Fruit fly (Drosophila melanogaster) whole organism, embryonic: ENCODE results near the gene CG11155.

Experiments
- CG10267 ChIP-seq: fragments of 200-800 bp; sonication (Bioruptor generic); optimal IDR thresholded peaks from 2 replicates; lab custom pipeline; 2018; ENCODE audit warnings: missing biosample characterization, mild to moderate bottlenecking, missing genetic modification characterization, moderate library complexity
- CG11398 ChIP-seq: fragments of 200-800 bp; sonication (Bioruptor generic); optimal IDR thresholded peaks from 2 replicates; lab custom pipeline; 2016; ENCODE audit warnings: missing biosample characterization, missing genetic modification characterization
- CG17328 ChIP-seq: fragments of 200-800 bp; sonication (Bioruptor generic); IDR thresholded peaks from 2 replicates; pipeline ENCODE4 v1.3.6; 2022; ENCODE audit warnings: missing biosample characterization, missing genetic modification characterization
- CG17568 ChIP-seq: fragments of 200-800 bp; sonication (Bioruptor generic); optimal IDR thresholded peaks from 2 replicates; lab custom pipeline; 2018; ENCODE audit warnings: missing biosample characterization, mild to moderate bottlenecking, missing genetic modification characterization, moderate library complexity
- CG6272 ChIP-seq: fragments of 200-800 bp; sonication (Bioruptor generic); IDR thresholded peaks from 2 replicates; pipeline ENCODE4 v1.3.6; 2022; ENCODE audit warnings: missing biosample characterization, missing genetic modification characterization
- Chrac-16 ChIP-seq: fragments of 200-800 bp; sonication (Bioruptor generic); optimal IDR thresholded peaks from 3 replicates; lab custom pipeline; 2016; ENCODE audit warnings: missing biosample characterization, missing genetic modification characterization
- Fer2 ChIP-seq: fragments of 200-800 bp; sonication (Bioruptor generic); optimal IDR thresholded peaks from 2 replicates; lab custom pipeline; 2018; ENCODE audit warnings: missing biosample characterization, mild to moderate bottlenecking, missing genetic modification characterization, moderate library complexity
- Scr ChIP-seq: fragments of 200-800 bp; sonication (Bioruptor generic); IDR thresholded peaks from 2 replicates; pipeline ENCODE4 v1.3.6; 2022; ENCODE audit warnings: missing biosample characterization, missing genetic modification characterization; ENCODE audit not compliant: partially characterized antibody
- Stat92E ChIP-seq, 3 experiments: fragments of >200 bp in 2 of 3; fragments of 200-800 bp in 1 of 3; sonication (Bioruptor generic) in 1 of 3; optimal IDR thresholded peaks; 2 replicates each; lab custom pipeline; 2017 to 2019; ENCODE audit warnings: missing biosample characterization in 3 of 3, missing genetic modification characterization in 3 of 3, mild to moderate bottlenecking in 1 of 3, moderate library complexity in 1 of 3
- croc ChIP-seq: fragments of 200-800 bp; sonication (Bioruptor generic); conservative IDR thresholded peaks from 3 replicates; pipeline ENCODE4 v1.3.6; 2022; ENCODE audit warnings: missing biosample characterization, missing genetic modification characterization
- hth ChIP-seq: fragments of >200 bp; optimal IDR thresholded peaks from 2 replicates; lab custom pipeline; 2017; ENCODE audit warnings: inconsistent platforms
- usp ChIP-seq: fragments of >200 bp; optimal IDR thresholded peaks from 2 replicates; lab custom pipeline; 2017; ENCODE audit warnings: missing biosample characterization, missing genetic modification characterization
- z ChIP-seq: fragments of 200-800 bp; sonication (Bioruptor generic); IDR thresholded peaks from 3 replicates; pipeline ENCODE4 v1.3.6; 2022; ENCODE audit warnings: missing biosample characterization, missing genetic modification characterization

DNA sequence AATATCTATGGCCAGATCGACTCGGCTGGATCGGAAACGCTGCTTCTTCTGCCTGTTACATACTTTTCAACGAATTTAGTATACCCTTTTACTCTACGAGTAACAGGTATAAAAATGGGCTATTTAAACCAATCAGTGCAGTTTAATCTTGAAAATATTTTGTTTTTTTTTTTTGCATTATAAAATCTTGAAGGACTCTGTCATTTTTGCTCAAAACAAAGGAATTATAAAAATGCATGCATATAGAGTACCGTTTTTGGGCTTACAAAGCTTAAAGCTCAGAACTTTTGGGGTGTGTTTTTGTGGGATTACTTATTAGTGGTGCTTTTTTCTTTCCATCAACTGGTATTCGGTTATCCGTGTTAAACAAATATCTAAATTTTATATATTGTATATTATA lies at the start of gene CG11155:
- no peak for TF ChIP-seq CG17568
- no peak for TF ChIP-seq Scr (GFP tag; lab: Robert Waterston, UW)
- TF ChIP-seq croc: no peak
- no peak for TF ChIP-seq usp
- no peak for TF ChIP-seq CG11398 (GFP tag; lab: Kevin White, UChicago)
- no peak for TF ChIP-seq CG10267 (tag; lab: Kevin White, UChicago)
- TF ChIP-seq z (GFP tag; lab: Robert Waterston, UW): no peak
- TF ChIP-seq Fer2 (tag; lab: Kevin White, UChicago): no peak
- TF ChIP-seq Stat92E (GFP tag; optimal IDR thresholded peaks at IDR 0.05; lab: Kevin White, UChicago): no peak
- no peak for TF ChIP-seq Chrac-16 (GFP tag; lab: Kevin White, UChicago)
- TF ChIP-seq CG6272 (GFP tag; lab: Robert Waterston, UW): no peak
- no peak for TF ChIP-seq CG17328 (GFP tag; lab: Robert Waterston, UW)
- TF ChIP-seq hth (lab: Kevin White, UChicago): no peak
